Worm (Caenorhabditis elegans) whole organism, L4 larva: ENCODE data around the gene erfa-3.

ENCODE experiments used
- D1046.2 ChIP-seq: fragments of 200-800 bp; sonication (Bioruptor generic); IDR thresholded peaks from 2 replicates; pipeline ENCODE4 v1.3.6; 2022; ENCODE audit warnings: missing genetic modification characterization, missing compliant biosample characterization
- F26F4.8 ChIP-seq: fragments of 200-800 bp; sonication (Bioruptor generic); conservative IDR thresholded peaks from 2 replicates; pipeline ENCODE4 v1.3.6; 2022; ENCODE audit warnings: missing genetic modification characterization, missing compliant biosample characterization
- F44E2.7 ChIP-seq: fragments of 200-800 bp; sonication (Bioruptor generic); IDR thresholded peaks from 2 replicates; pipeline ENCODE4 v2.1.2; 2022; ENCODE audit warnings: missing genetic modification characterization, missing compliant biosample characterization
- Y48G9A.11 ChIP-seq: fragments of 200-800 bp; sonication (Bioruptor generic); IDR thresholded peaks from 2 replicates; pipeline ENCODE4 v1.3.6; 2022; ENCODE audit warnings: missing genetic modification reagents, missing genetic modification characterization, missing compliant biosample characterization
- Y5F2A.4 ChIP-seq: fragments of 200-800 bp; sonication (Bioruptor generic); optimal IDR thresholded peaks from 2 replicates; lab custom pipeline; 2018; ENCODE audit warnings: mild to moderate bottlenecking, missing genetic modification characterization, missing compliant biosample characterization
- Y75B8A.6 ChIP-seq: fragments of 200-800 bp; sonication (Bioruptor generic); IDR thresholded peaks from 2 replicates; pipeline ENCODE4 v1.3.6; 2022; ENCODE audit warnings: missing genetic modification reagents, missing genetic modification characterization, missing compliant biosample characterization
- ZK546.5 ChIP-seq, 2 experiments: sonication (generic microtip); optimal IDR thresholded peaks; 2 replicates each; lab custom pipeline; 2017; ENCODE audit warnings: missing biosample characterization in 2 of 2, missing genetic modification characterization in 2 of 2
- aha-1 ChIP-seq: fragments of 150-350 bp; peaks from one replicate; lab custom pipeline; 2014; ENCODE audit warnings: missing biosample characterization, missing genetic modification characterization
- aly-2 ChIP-seq: sonication (generic microtip); optimal IDR thresholded peaks from 2 replicates; lab custom pipeline; 2018; ENCODE audit warnings: missing biosample characterization, missing genetic modification characterization
- attf-4 ChIP-seq: sonication (generic microtip); optimal IDR thresholded peaks from 3 replicates; lab custom pipeline; 2017; ENCODE audit warnings: missing biosample characterization, missing genetic modification characterization
- ceh-28 ChIP-seq: fragments of 150-350 bp; optimal IDR thresholded peaks from 2 replicates; lab custom pipeline; 2014; ENCODE audit warnings: missing biosample characterization, missing genetic modification reagents, missing genetic modification characterization
- ceh-32 ChIP-seq: sonication (generic microtip); optimal IDR thresholded peaks from 2 replicates; lab custom pipeline; 2016; ENCODE audit warnings: mild to moderate bottlenecking, missing genetic modification characterization, missing compliant biosample characterization; ENCODE audit not compliant: poor library complexity
- ceh-82 ChIP-seq: sonication (generic microtip); optimal IDR thresholded peaks from 2 replicates; lab custom pipeline; 2017; ENCODE audit warnings: missing biosample characterization, missing genetic modification characterization
- cey-2 ChIP-seq: sonication (generic microtip); optimal IDR thresholded peaks from 3 replicates; lab custom pipeline; 2017; ENCODE audit warnings: missing genetic modification characterization, mild to moderate bottlenecking, missing compliant biosample characterization, antibody characterized with exemption, borderline replicate concordance; ENCODE audit not compliant: insufficient read depth
- daf-12 ChIP-seq: fragments of 150-350 bp; optimal IDR thresholded peaks from 2 replicates; lab custom pipeline; 2014; ENCODE audit warnings: missing biosample characterization, missing genetic modification reagents, missing genetic modification characterization
- daf-16 ChIP-seq, 3 experiments: sonication (generic microtip); optimal IDR thresholded peaks; 2 replicates each; lab custom pipeline; 2016 to 2017; ENCODE audit warnings: missing genetic modification characterization in 3 of 3, missing genetic modification reagents in 3 of 3, mild to moderate bottlenecking in 2 of 3, missing compliant biosample characterization in 2 of 3, missing biosample characterization in 1 of 3, moderate library complexity in 1 of 3
- dmd-6 ChIP-seq: fragments of 200-800 bp; sonication (Bioruptor generic); IDR thresholded peaks from 2 replicates; pipeline ENCODE4 v1.3.6; 2022; ENCODE audit warnings: missing genetic modification reagents, missing genetic modification characterization, missing compliant biosample characterization
- dmd-8 ChIP-seq: fragments of 200-800 bp; sonication (Bioruptor generic); IDR thresholded peaks from 2 replicates; pipeline ENCODE4 v1.3.6; 2022; ENCODE audit warnings: missing genetic modification characterization, missing compliant biosample characterization
- dpl-1 ChIP-seq: fragments of 150-350 bp; optimal IDR thresholded peaks from 2 replicates; lab custom pipeline; 2014; ENCODE audit warnings: missing biosample characterization, missing genetic modification reagents, missing genetic modification characterization
- fkh-10 ChIP-seq: fragments of 150-350 bp; optimal IDR thresholded peaks from 2 replicates; lab custom pipeline; 2014; ENCODE audit warnings: missing biosample characterization, missing genetic modification reagents, missing genetic modification characterization
- fos-1 ChIP-seq: fragments of 150-350 bp; optimal IDR thresholded peaks from 2 replicates; lab custom pipeline; 2014; ENCODE audit warnings: missing biosample characterization, missing genetic modification characterization
- hmg-1.1 ChIP-seq: fragments of 200-800 bp; sonication (Bioruptor generic); IDR thresholded peaks from 2 replicates; pipeline ENCODE4 v1.3.6; 2022; ENCODE audit warnings: missing genetic modification reagents, missing genetic modification characterization, missing compliant biosample characterization
- jun-1 ChIP-seq: fragments of 150-350 bp; optimal IDR thresholded peaks from 2 replicates; lab custom pipeline; 2014; ENCODE audit warnings: missing biosample characterization, missing genetic modification reagents, missing genetic modification characterization
- lim-7 ChIP-seq: fragments of 200-800 bp; sonication (Bioruptor generic); IDR thresholded peaks from 2 replicates; pipeline ENCODE4 v1.3.6; 2022; ENCODE audit warnings: missing genetic modification characterization, missing compliant biosample characterization
- lin-1 ChIP-seq: fragments of 200-800 bp; sonication (Bioruptor generic); IDR thresholded peaks from 2 replicates; pipeline ENCODE4 v1.3.6; 2022; ENCODE audit warnings: missing genetic modification reagents, missing genetic modification characterization, missing compliant biosample characterization
- lin-13 ChIP-seq: fragments of 150-350 bp; optimal IDR thresholded peaks from 2 replicates; lab custom pipeline; 2014; ENCODE audit warnings: missing biosample characterization, missing genetic modification reagents, missing genetic modification characterization
- lsy-2 ChIP-seq, 2 experiments: fragments of 150-350 bp in 1 of 2; sonication (generic microtip) in 1 of 2; optimal IDR thresholded peaks; 2 replicates each; lab custom pipeline; 2014 to 2017; ENCODE audit warnings: missing biosample characterization in 2 of 2, missing genetic modification characterization in 2 of 2
- madf-5 ChIP-seq, 2 experiments: fragments of 200-800 bp; sonication (Bioruptor generic); IDR thresholded peaks; 2 replicates each; pipeline ENCODE4 v1.3.6; 2022; ENCODE audit warnings: missing compliant biosample characterization in 2 of 2, missing genetic modification characterization in 2 of 2
- madf-9 ChIP-seq: fragments of 200-800 bp; sonication (Bioruptor generic); conservative IDR thresholded peaks from 2 replicates; pipeline ENCODE4 v1.3.6; 2022; ENCODE audit warnings: missing genetic modification reagents, missing genetic modification characterization, missing compliant biosample characterization
- mdl-1 ChIP-seq, 2 experiments: fragments of 150-350 bp in 1 of 2; sonication (generic microtip) in 1 of 2; optimal IDR thresholded peaks; 2 replicates each; lab custom pipeline; 2014 to 2017; ENCODE audit warnings: missing biosample characterization in 2 of 2, missing genetic modification characterization in 2 of 2
- mxl-2 ChIP-seq: fragments of 200-800 bp; sonication (Bioruptor generic); conservative IDR thresholded peaks from 2 replicates; pipeline ENCODE4 v1.3.6; 2022; ENCODE audit warnings: missing genetic modification reagents, missing genetic modification characterization, missing compliant biosample characterization
- nhr-102 ChIP-seq: sonication (generic microtip); optimal IDR thresholded peaks from 2 replicates; lab custom pipeline; 2016; ENCODE audit warnings: mild to moderate bottlenecking, missing genetic modification characterization, moderate library complexity, missing compliant biosample characterization
- nhr-11 ChIP-seq: fragments of 150-350 bp; optimal IDR thresholded peaks from 2 replicates; lab custom pipeline; 2014; ENCODE audit warnings: missing biosample characterization, missing genetic modification characterization
- nhr-111 ChIP-seq: fragments of 200-800 bp; sonication (Bioruptor generic); optimal IDR thresholded peaks from 2 replicates; lab custom pipeline; 2018; ENCODE audit warnings: mild to moderate bottlenecking, missing genetic modification characterization, missing compliant biosample characterization
- nhr-237 ChIP-seq: sonication (generic microtip); optimal IDR thresholded peaks from 2 replicates; lab custom pipeline; 2017; ENCODE audit warnings: missing biosample characterization, missing genetic modification characterization
- nhr-28 ChIP-seq: fragments of 150-350 bp; optimal IDR thresholded peaks from 2 replicates; lab custom pipeline; 2014; ENCODE audit warnings: missing biosample characterization, missing genetic modification characterization
- nhr-41 ChIP-seq: fragments of 200-800 bp; sonication (Bioruptor generic); IDR thresholded peaks from 2 replicates; pipeline ENCODE4 v1.3.6; 2022; ENCODE audit warnings: missing genetic modification reagents, missing genetic modification characterization, missing compliant biosample characterization
- nhr-48 ChIP-seq: sonication (generic microtip); optimal IDR thresholded peaks from 2 replicates; lab custom pipeline; 2016; ENCODE audit warnings: mild to moderate bottlenecking, missing genetic modification characterization, missing compliant biosample characterization
- nhr-76 ChIP-seq: fragments of 150-350 bp; optimal IDR thresholded peaks from 2 replicates; lab custom pipeline; 2014; ENCODE audit warnings: missing biosample characterization, missing genetic modification characterization
- nhr-77 ChIP-seq: fragments of 150-350 bp; optimal IDR thresholded peaks from 2 replicates; lab custom pipeline; 2014; ENCODE audit warnings: missing biosample characterization, missing genetic modification characterization
- saeg-2 ChIP-seq: fragments of 200-800 bp; sonication (Bioruptor generic); IDR thresholded peaks from 2 replicates; pipeline ENCODE4 v1.3.6; 2022; ENCODE audit warnings: missing genetic modification reagents, missing genetic modification characterization, missing compliant biosample characterization
- sdz-12 ChIP-seq: fragments of 200-800 bp; sonication (Bioruptor generic); optimal IDR thresholded peaks from 2 replicates; lab custom pipeline; 2018; ENCODE audit warnings: mild to moderate bottlenecking, missing genetic modification characterization, missing compliant biosample characterization
- spr-1 ChIP-seq: sonication (generic microtip); optimal IDR thresholded peaks from 2 replicates; lab custom pipeline; 2016; ENCODE audit warnings: mild to moderate bottlenecking, missing genetic modification characterization, missing compliant biosample characterization
- tag-97 ChIP-seq: fragments of 200-800 bp; sonication (Bioruptor generic); IDR thresholded peaks from 2 replicates; pipeline ENCODE4 v1.3.6; 2022; ENCODE audit warnings: missing genetic modification characterization, missing compliant biosample characterization
- tra-1 ChIP-seq: fragments of 200-800 bp; sonication (Bioruptor generic); IDR thresholded peaks from 2 replicates; pipeline ENCODE4 v1.3.6; 2022; ENCODE audit warnings: missing genetic modification reagents, missing genetic modification characterization, missing compliant biosample characterization
- zfp-2 ChIP-seq: sonication (generic microtip); optimal IDR thresholded peaks from 2 replicates; lab custom pipeline; 2016; ENCODE audit warnings: mild to moderate bottlenecking, missing genetic modification characterization, missing compliant biosample characterization
- zfp-3 ChIP-seq: fragments of 200-800 bp; sonication (Bioruptor generic); conservative IDR thresholded peaks from 2 replicates; pipeline ENCODE4 v1.3.6; 2022; ENCODE audit warnings: missing genetic modification reagents, missing genetic modification characterization, missing compliant biosample characterization
- ztf-7 ChIP-seq: fragments of 150-350 bp; optimal IDR thresholded peaks from 2 replicates; lab custom pipeline; 2014; ENCODE audit warnings: missing biosample characterization, missing genetic modification characterization

Gene erfa-3

ce11 chrV:11073354-11073753 lies 39.5 kb downstream of the erfa-3 start:
- no peak for TF ChIP-seq cey-2 (tag; lab: Kevin White, UChicago)
- TF ChIP-seq fkh-10 (GFP tag; lab: Kevin White, UChicago), result no peak
- no peak for TF ChIP-seq ztf-7 (tag; lab: Kevin White, UChicago)
- TF ChIP-seq aha-1 (tag; lab: Kevin White, UChicago), result no peak
- TF ChIP-seq spr-1 (tag; lab: Kevin White, UChicago), result no peak
- TF ChIP-seq dmd-8 (GFP tag; lab: Robert Waterston, UW), result no peak
- TF ChIP-seq mxl-2 (GFP tag; lab: Robert Waterston, UW), result no peak
- no peak for TF ChIP-seq nhr-76 (tag; lab: Kevin White, UChicago)
- no peak for TF ChIP-seq daf-12 (tag; lab: Kevin White, UChicago)
- no peak for TF ChIP-seq hmg-1.1 (GFP tag; lab: Robert Waterston, UW)
- no peak for TF ChIP-seq lsy-2 (tag; optimal IDR thresholded peaks at IDR 0.05; lab: Kevin White, UChicago)
- no peak for TF ChIP-seq ZK546.5 (tag; optimal IDR thresholded peaks at IDR 0.05; lab: Kevin White, UChicago)

- TF ChIP-seq lim-7 (GFP tag; lab: Robert Waterston, UW) (no peak), fos-1 (tag; lab: Kevin White, UChicago) (peak; percentile 22), zfp-3 (no peak)
Observed at ce11 chrV:11071453-11071852, 41.4 kb downstream of the erfa-3 start.

ce11 chrV:11070388-11070787 lies 42.5 kb downstream of the erfa-3 start:
- TF ChIP-seq F44E2.7 (GFP tag; lab: Robert Waterston, UW) (no peak), tra-1 (GFP tag; lab: Robert Waterston, UW) (no peak), cey-2 (tag; lab: Kevin White, UChicago) (no peak), dmd-6 (GFP tag; lab: Robert Waterston, UW) (peak; percentile 71), lin-13 (GFP tag; lab: Kevin White, UChicago) (no peak), nhr-41 (no peak), lim-7 (GFP tag; lab: Robert Waterston, UW) (no peak), ceh-82 (tag; lab: Kevin White, UChicago) (no peak), nhr-102 (no peak), zfp-2 (tag; lab: Kevin White, UChicago) (no peak), Y5F2A.4 (GFP tag; lab: Kevin White, UChicago) (no peak), dpl-1 (GFP tag; lab: Kevin White, UChicago) (no peak), ceh-28 (no peak), aly-2 (tag; lab: Kevin White, UChicago) (no peak), lsy-2 (tag; optimal IDR thresholded peaks at IDR 0.05; lab: Kevin White, UChicago) (peak in 1 of 2 experiments; percentile 27), nhr-77 (tag; lab: Kevin White, UChicago) (peak; percentile 85), sdz-12 (GFP tag; lab: Kevin White, UChicago) (no peak), tag-97 (GFP tag; lab: Robert Waterston, UW) (no peak), nhr-11 (tag; lab: Kevin White, UChicago) (no peak), jun-1 (tag; lab: Kevin White, UChicago) (no peak), mdl-1 (tag; optimal IDR thresholded peaks at IDR 0.05; lab: Kevin White, UChicago) (no peak), nhr-237 (tag; lab: Kevin White, UChicago) (no peak), F26F4.8 (GFP tag; lab: Robert Waterston, UW) (no peak), dmd-8 (GFP tag; lab: Robert Waterston, UW) (no peak), nhr-48 (tag; lab: Kevin White, UChicago) (no peak), attf-4 (no peak), madf-5 (GFP tag; IDR thresholded peaks at IDR 0.05; lab: Robert Waterston, UW) (no peak), nhr-111 (GFP tag; lab: Kevin White, UChicago) (no peak), Y48G9A.11 (no peak), D1046.2 (GFP tag; lab: Robert Waterston, UW) (no peak), ceh-32 (tag; lab: Kevin White, UChicago) (no peak), saeg-2 (GFP tag; lab: Robert Waterston, UW) (no peak), daf-16 (GFP tag; optimal IDR thresholded peaks at IDR 0.05; lab: Kevin White, UChicago) (no peak), daf-16 (tag; optimal IDR thresholded peaks at IDR 0.05; lab: Kevin White, UChicago) (peak; percentile 99), Y75B8A.6 (GFP tag; lab: Robert Waterston, UW) (no peak), nhr-28 (tag; lab: Kevin White, UChicago) (peak; percentile 89), mxl-2 (GFP tag; lab: Robert Waterston, UW) (no peak), madf-9 (no peak), lin-1 (GFP tag; lab: Robert Waterston, UW) (no peak)
